Fruit fly (Drosophila melanogaster): ENCODE data around the gene CG3339.
A peak's percentile ranks its signal among the peaks of the same experiment; 100 is the strongest.

CG3339 gene

DNA sequence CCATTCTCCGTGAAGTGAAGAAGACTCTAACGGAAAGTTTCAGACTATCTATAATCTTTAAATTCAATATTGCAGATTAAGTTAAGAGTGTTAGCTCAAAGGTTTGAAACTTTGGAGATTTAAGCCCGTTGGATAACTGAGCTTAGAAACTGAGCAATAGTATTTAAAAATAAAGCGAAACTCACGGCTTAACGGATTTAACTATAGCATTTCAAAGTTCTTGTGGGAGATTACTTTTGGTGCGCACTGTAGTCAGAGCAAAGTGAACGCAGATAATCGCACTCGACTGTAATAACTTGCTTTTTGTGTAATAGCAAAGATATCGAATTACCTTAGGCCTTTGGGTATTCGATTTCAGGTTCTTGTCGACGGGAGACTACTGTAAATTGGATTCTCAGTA lies 39.8 kb downstream of the CG3339 start, which contains the start of gene mrt (continued):
- TF ChIP-seq net (GFP tag; optimal IDR thresholded peaks at IDR 0.05): peak; percentile 51
- TF ChIP-seq Ets21C (GFP tag; optimal IDR thresholded peaks at IDR 0.05): peak; percentile 47
- no peak for TF ChIP-seq dac (GFP tag; optimal IDR thresholded peaks at IDR 0.05)
- peak; percentile 15 to 71 for TF ChIP-seq salr (GFP tag; optimal IDR thresholded peaks at IDR 0.05)
- peak; percentile 29 for TF ChIP-seq CG11902 (GFP tag; optimal IDR thresholded peaks at IDR 0.05)
- TF ChIP-seq CG10631 (GFP tag; optimal IDR thresholded peaks at IDR 0.05): peak; percentile 54
- TF ChIP-seq fd59A (GFP tag; optimal IDR thresholded peaks at IDR 0.05): peak; percentile 26
- TF ChIP-seq Blimp-1 (GFP tag; optimal IDR thresholded peaks at IDR 0.05): peak; percentile 5
- TF ChIP-seq CG34406 (GFP tag; optimal IDR thresholded peaks at IDR 0.05): peak; percentile 14
- no peak for TF ChIP-seq ss (GFP tag; optimal IDR thresholded peaks at IDR 0.05)
- peak; percentile 31 for TF ChIP-seq vri (GFP tag; optimal IDR thresholded peaks at IDR 0.05)
- TF ChIP-seq CG8119 (GFP tag; IDR thresholded peaks at IDR 0.05): peak; percentile 61; the same call in 2 of the 3 replicates
- TF ChIP-seq lz (GFP tag; optimal IDR thresholded peaks at IDR 0.05): peak; percentile 52
- peak; percentile 25 for TF ChIP-seq Ets96B (tag; optimal IDR thresholded peaks at IDR 0.05)
- peak; percentile 59 for TF ChIP-seq Sox14 (GFP tag; optimal IDR thresholded peaks at IDR 0.05)
- TF ChIP-seq achi (GFP tag; optimal IDR thresholded peaks at IDR 0.05): peak; percentile 50
- TF ChIP-seq CG8632 (GFP tag; optimal IDR thresholded peaks at IDR 0.05): peak; percentile 37
- TF ChIP-seq Met (GFP tag; optimal IDR thresholded peaks at IDR 0.05): peak; percentile 48
- TF ChIP-seq CG32006 (GFP tag; optimal IDR thresholded peaks at IDR 0.05): peak; percentile 76
- peak; percentile 53 for TF ChIP-seq Sox102F (GFP tag; optimal IDR thresholded peaks at IDR 0.05)
- TF ChIP-seq CG6808 (GFP tag; optimal IDR thresholded peaks at IDR 0.05): peak; percentile 39
- 0 out of 3 replicates have a peak, but pooled peaks have one; percentile 50 for TF ChIP-seq CG6163 (GFP tag; IDR thresholded peaks at IDR 0.05)
- peak; percentile 66 for TF ChIP-seq esn (GFP tag; optimal IDR thresholded peaks at IDR 0.05)
- TF ChIP-seq Smox (GFP tag; optimal IDR thresholded peaks at IDR 0.05): peak; percentile 54
- TF ChIP-seq pdm3 (GFP tag; optimal IDR thresholded peaks at IDR 0.05): peak; percentile 70
- peak; percentile 61 for TF ChIP-seq topi (GFP tag; optimal IDR thresholded peaks at IDR 0.05)
- peak; percentile 36; the same call in 1 of the 2 replicates for TF ChIP-seq Gug (GFP tag; IDR thresholded peaks at IDR 0.05)
- TF ChIP-seq CG16779 (tag; optimal IDR thresholded peaks at IDR 0.05): no peak
- TF ChIP-seq dsx (GFP tag; optimal IDR thresholded peaks at IDR 0.05; ENCODE audit: poor library complexity, severe bottlenecking): peak; percentile 31

DNA sequence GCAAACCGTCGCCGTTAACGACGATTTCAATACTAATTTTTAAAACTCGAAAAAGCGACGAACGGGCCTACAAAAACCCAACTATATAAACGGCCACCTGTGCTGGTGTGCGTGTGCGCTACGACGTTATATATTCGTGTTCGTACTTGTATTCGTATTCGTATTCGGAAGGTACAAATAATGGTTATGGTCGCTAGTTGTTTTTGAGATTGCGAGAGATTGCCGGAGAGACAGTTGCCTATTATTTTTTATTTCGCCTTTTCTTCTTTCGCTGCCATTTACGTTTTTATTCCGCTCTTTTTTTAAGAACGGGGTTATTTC lies 40.4 kb downstream of the CG3339 start:
- TF ChIP-seq esn (GFP tag; optimal IDR thresholded peaks at IDR 0.05) (no peak), acj6 (GFP tag; optimal IDR thresholded peaks at IDR 0.05) (no peak), CG1621 (tag; optimal IDR thresholded peaks at IDR 0.05) (no peak), CG6854 (GFP tag; optimal IDR thresholded peaks at IDR 0.05) (no peak), Sox14 (GFP tag; optimal IDR thresholded peaks at IDR 0.05) (no peak)

DNA sequence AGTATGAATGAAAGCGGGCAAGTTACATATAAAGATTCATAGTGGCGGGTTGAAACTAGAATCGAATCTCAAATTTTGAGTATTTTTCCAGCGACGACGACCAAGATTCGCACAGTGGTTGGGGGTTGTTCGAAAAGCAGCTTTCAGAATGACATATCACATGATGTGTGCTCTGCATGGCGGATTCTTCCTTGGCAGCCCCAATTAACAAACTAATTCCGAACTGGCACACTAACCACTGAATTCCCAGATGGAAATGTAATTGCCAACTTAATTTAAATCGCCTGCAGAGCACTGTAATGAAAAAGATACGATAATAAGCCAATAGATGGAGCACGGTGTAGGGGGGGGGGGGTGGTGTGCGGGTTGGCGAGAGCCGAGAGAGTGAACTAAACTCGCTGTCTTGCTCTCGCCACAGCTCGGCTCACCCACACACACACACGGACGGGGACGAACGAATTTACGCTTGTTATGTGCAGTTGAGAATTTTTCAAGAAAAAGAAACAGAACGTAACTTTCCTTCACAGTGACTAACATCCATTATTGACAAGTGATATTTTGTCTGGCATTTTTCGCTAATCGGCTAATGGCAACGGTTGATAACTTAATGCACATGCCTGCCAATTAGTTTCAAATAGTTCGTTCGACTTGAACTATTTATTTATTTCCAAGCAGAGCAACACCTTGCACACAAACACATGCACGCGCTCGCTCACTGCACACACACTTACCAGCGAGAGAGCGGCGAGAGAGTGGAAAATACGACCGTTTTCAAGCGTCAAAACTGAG lies 40.9 kb downstream of the CG3339 start:
- TF ChIP-seq Sox15 (GFP tag; optimal IDR thresholded peaks at IDR 0.05): peak; percentile 97
- peak; percentile 98 for TF ChIP-seq Hr4 (GFP tag; optimal IDR thresholded peaks at IDR 0.05)
- peak; percentile 99 for TF ChIP-seq CG3919 (GFP tag; optimal IDR thresholded peaks at IDR 0.05)
- TF ChIP-seq CG4318 (GFP tag; optimal IDR thresholded peaks at IDR 0.05): peak; percentile 98
- peak; percentile 87 for TF ChIP-seq CG9139 (GFP tag; optimal IDR thresholded peaks at IDR 0.05)
- peak; percentile 98 for TF ChIP-seq OdsH (GFP tag; optimal IDR thresholded peaks at IDR 0.05)
- TF ChIP-seq svp (GFP tag): peak; percentile 98
- TF ChIP-seq CG6808 (GFP tag; optimal IDR thresholded peaks at IDR 0.05): peak; percentile 93
- peak; percentile 53 for TF ChIP-seq Eip93F (GFP tag; optimal IDR thresholded peaks at IDR 0.05)
- peak; percentile 62 for TF ChIP-seq Hr38 (GFP tag; optimal IDR thresholded peaks at IDR 0.05)
- peak; percentile 96 for TF ChIP-seq CG11902 (GFP tag; optimal IDR thresholded peaks at IDR 0.05)
- TF ChIP-seq pdm3 (GFP tag; optimal IDR thresholded peaks at IDR 0.05): peak; percentile 98
- peak; percentile 98 for TF ChIP-seq CG31627 (GFP tag; optimal IDR thresholded peaks at IDR 0.05)
- peak; percentile 96 for TF ChIP-seq CG16779 (tag; optimal IDR thresholded peaks at IDR 0.05)
- TF ChIP-seq Ets21C (GFP tag; optimal IDR thresholded peaks at IDR 0.05): peak; percentile 97
- peak; percentile 95 for TF ChIP-seq vri (GFP tag; optimal IDR thresholded peaks at IDR 0.05)
- TF ChIP-seq CG34406 (GFP tag; optimal IDR thresholded peaks at IDR 0.05): peak; percentile 97
- TF ChIP-seq CG6276 (GFP tag; optimal IDR thresholded peaks at IDR 0.05): peak; percentile 97
- peak; percentile 97 for TF ChIP-seq Smox (GFP tag; optimal IDR thresholded peaks at IDR 0.05)
- TF ChIP-seq fkh (GFP tag; optimal IDR thresholded peaks at IDR 0.05): peak; percentile 80
- peak; percentile 95 for TF ChIP-seq CG8319 (GFP tag; optimal IDR thresholded peaks at IDR 0.05)
- TF ChIP-seq Lpt (GFP tag; optimal IDR thresholded peaks at IDR 0.05): peak; percentile 95
- TF ChIP-seq CG32006 (GFP tag; optimal IDR thresholded peaks at IDR 0.05): peak; percentile 98
- peak; percentile 98 for TF ChIP-seq esn (GFP tag; optimal IDR thresholded peaks at IDR 0.05)
- TF ChIP-seq CG10631 (GFP tag; optimal IDR thresholded peaks at IDR 0.05): peak; percentile 97

Data from whole organism, prepupa.